Fruit fly (Drosophila melanogaster) whole organism, adult: Measurements from ENCODE around the gene CG9586.

Experiments
- CG12768 ChIP-seq: fragments of 200-800 bp; sonication (Bioruptor generic); optimal IDR thresholded peaks from 2 replicates; lab custom pipeline; 2017; ENCODE audit warnings: missing biosample characterization, missing genetic modification characterization, mild to moderate bottlenecking, moderate library complexity, missing genetic modification reagents
- Crg-1 ChIP-seq: fragments of 200-800 bp; sonication (Bioruptor generic); optimal IDR thresholded peaks from 2 replicates; lab custom pipeline; 2016; ENCODE audit warnings: missing biosample characterization, missing genetic modification characterization
- cnc ChIP-seq, 2 experiments: fragments of >200 bp; optimal IDR thresholded peaks; 2 replicates each; lab custom pipeline; 2017

- TF ChIP-seq Crg-1 (GFP tag; lab: Kevin White, UChicago) (no peak), CG12768 (GFP tag; lab: Kevin White, UChicago) (no peak), cnc (optimal IDR thresholded peaks at IDR 0.05; lab: Kevin White, UChicago) (no peak)
These were observed 28.3 kb upstream of the CG9586 start for dm6 chr2L:9194663-9195062.
